Worm (Caenorhabditis elegans) whole organism, L2 larva: ENCODE results near the gene ZC190.7.

Experiments
- lin-39 ChIP-seq: fragments of 150-350 bp; optimal IDR thresholded peaks from 2 replicates; lab custom pipeline; 2014; ENCODE audit warnings: missing biosample characterization, missing genetic modification reagents, missing genetic modification characterization
- snpc-4 ChIP-seq: fragments of 150-350 bp; optimal IDR thresholded peaks from 2 replicates; lab custom pipeline; 2014; ENCODE audit warnings: missing biosample characterization, missing genetic modification characterization

ce11 chrV:8637666-8638271, 48.9 kb downstream of the ZC190.7 start, which contains the start of the genes F28A12.10 and acd-4:
- TF ChIP-seq snpc-4 (tag; lab: Kevin White, UChicago) (no peak), lin-39 (no peak)
